Worm (Caenorhabditis elegans) whole organism, L3 larva: Measurements from ENCODE around the gene lipl-2.

ENCODE experiments used
- jun-1 ChIP-seq: fragments of 150-350 bp; optimal IDR thresholded peaks from 2 replicates; lab custom pipeline; 2014; ENCODE audit warnings: missing biosample characterization, missing genetic modification reagents, missing genetic modification characterization
- ztf-11 ChIP-seq: fragments of 150-350 bp; optimal IDR thresholded peaks from 2 replicates; lab custom pipeline; 2014; ENCODE audit warnings: missing biosample characterization, missing genetic modification characterization

DNA sequence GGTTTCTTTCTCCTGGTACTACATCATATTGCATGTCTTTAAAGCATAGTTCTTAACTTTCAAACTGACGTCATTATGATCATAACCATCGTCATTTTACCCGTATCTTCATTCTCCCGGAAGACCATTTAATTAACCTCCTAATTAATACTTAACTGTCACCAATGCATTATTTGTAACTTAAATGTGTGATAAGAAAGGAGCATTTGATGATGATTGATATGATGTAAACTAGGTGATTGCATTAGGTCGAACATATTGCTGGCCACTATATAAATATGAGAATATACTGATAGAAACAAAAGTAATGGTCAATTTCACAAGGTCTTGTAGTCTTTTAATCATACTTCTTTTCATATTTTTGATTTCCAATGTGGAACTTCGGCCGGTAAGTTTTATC lies 35.1 kb upstream of the lipl-2 start, which contains the start of gene hrg-3:
- TF ChIP-seq ztf-11 (no peak), jun-1 (no peak)
